Worm (Caenorhabditis elegans) whole organism, L4 larva: ENCODE results near the gene F59A7.5.

ENCODE experiments used
- D1046.2 ChIP-seq: fragments of 200-800 bp; sonication (Bioruptor generic); IDR thresholded peaks from 2 replicates; pipeline ENCODE4 v1.3.6; 2022; ENCODE audit warnings: missing genetic modification characterization, missing compliant biosample characterization
- F37D6.2 ChIP-seq: sonication (generic microtip); optimal IDR thresholded peaks from 2 replicates; lab custom pipeline; 2016; ENCODE audit warnings: mild to moderate bottlenecking, missing genetic modification characterization, missing compliant biosample characterization
- F44E2.7 ChIP-seq: fragments of 200-800 bp; sonication (Bioruptor generic); IDR thresholded peaks from 2 replicates; pipeline ENCODE4 v2.1.2; 2022; ENCODE audit warnings: missing genetic modification characterization, missing compliant biosample characterization
- Y105C5A.15 ChIP-seq: fragments of 200-800 bp; sonication (Bioruptor generic); IDR thresholded peaks from 2 replicates; pipeline ENCODE4 v1.3.6; 2022; ENCODE audit warnings: missing genetic modification characterization, missing compliant biosample characterization
- ZK337.2 ChIP-seq: fragments of 200-800 bp; sonication (Bioruptor generic); IDR thresholded peaks from 2 replicates; pipeline ENCODE4 v1.3.6; 2022; ENCODE audit warnings: missing genetic modification reagents, missing genetic modification characterization, missing compliant biosample characterization
- aha-1 ChIP-seq: fragments of 150-350 bp; peaks from one replicate; lab custom pipeline; 2014; ENCODE audit warnings: missing biosample characterization, missing genetic modification characterization
- arid-1 ChIP-seq: fragments of 200-800 bp; sonication (Bioruptor generic); conservative IDR thresholded peaks from 2 replicates; pipeline ENCODE4 v1.3.6; 2022; ENCODE audit warnings: missing genetic modification reagents, missing genetic modification characterization, missing compliant biosample characterization
- attf-4 ChIP-seq: sonication (generic microtip); optimal IDR thresholded peaks from 3 replicates; lab custom pipeline; 2017; ENCODE audit warnings: missing biosample characterization, missing genetic modification characterization
- ceh-82 ChIP-seq: sonication (generic microtip); optimal IDR thresholded peaks from 2 replicates; lab custom pipeline; 2017; ENCODE audit warnings: missing biosample characterization, missing genetic modification characterization
- ctbp-1 ChIP-seq: fragments of 200-800 bp; sonication (Bioruptor generic); IDR thresholded peaks from 2 replicates; pipeline ENCODE4 v1.3.6; 2022; ENCODE audit warnings: missing genetic modification reagents, missing genetic modification characterization, missing compliant biosample characterization
- daf-12 ChIP-seq: fragments of 150-350 bp; optimal IDR thresholded peaks from 2 replicates; lab custom pipeline; 2014; ENCODE audit warnings: missing biosample characterization, missing genetic modification reagents, missing genetic modification characterization
- daf-16 ChIP-seq, 3 experiments: sonication (generic microtip); optimal IDR thresholded peaks; 2 replicates each; lab custom pipeline; 2016 to 2017; ENCODE audit warnings: missing genetic modification characterization in 3 of 3, missing genetic modification reagents in 3 of 3, mild to moderate bottlenecking in 2 of 3, missing compliant biosample characterization in 2 of 3, missing biosample characterization in 1 of 3, moderate library complexity in 1 of 3
- daf-8 ChIP-seq: fragments of 200-800 bp; sonication (Bioruptor generic); IDR thresholded peaks from 2 replicates; pipeline ENCODE4 v1.3.6; 2022; ENCODE audit warnings: missing genetic modification characterization, missing compliant biosample characterization
- dmd-6 ChIP-seq: fragments of 200-800 bp; sonication (Bioruptor generic); IDR thresholded peaks from 2 replicates; pipeline ENCODE4 v1.3.6; 2022; ENCODE audit warnings: missing genetic modification reagents, missing genetic modification characterization, missing compliant biosample characterization
- dmd-8 ChIP-seq: fragments of 200-800 bp; sonication (Bioruptor generic); IDR thresholded peaks from 2 replicates; pipeline ENCODE4 v1.3.6; 2022; ENCODE audit warnings: missing genetic modification characterization, missing compliant biosample characterization
- dpl-1 ChIP-seq: fragments of 150-350 bp; optimal IDR thresholded peaks from 2 replicates; lab custom pipeline; 2014; ENCODE audit warnings: missing biosample characterization, missing genetic modification reagents, missing genetic modification characterization
- duxl-1 ChIP-seq: sonication (generic microtip); optimal IDR thresholded peaks from 2 replicates; lab custom pipeline; 2016; ENCODE audit warnings: mild to moderate bottlenecking, missing genetic modification characterization, moderate library complexity, missing compliant biosample characterization; ENCODE audit not compliant: poor library complexity
- dve-1 ChIP-seq: sonication (generic microtip); optimal IDR thresholded peaks from 2 replicates; lab custom pipeline; 2017; ENCODE audit warnings: antibody characterized with exemption, mild to moderate bottlenecking, missing genetic modification characterization, missing compliant biosample characterization; ENCODE audit not compliant: insufficient read depth
- egl-43 ChIP-seq: fragments of 200-800 bp; sonication (Bioruptor generic); IDR thresholded peaks from 2 replicates; pipeline ENCODE4 v1.3.6; 2022; ENCODE audit warnings: missing genetic modification reagents, missing genetic modification characterization, missing compliant biosample characterization
- hif-1 ChIP-seq, 2 experiments: sonication (generic microtip); optimal IDR thresholded peaks; 2 replicates each; lab custom pipeline; 2016 to 2017; ENCODE audit warnings: missing compliant biosample characterization in 2 of 2, missing genetic modification characterization in 2 of 2, missing genetic modification reagents in 2 of 2, missing genotype in 2 of 2, mild to moderate bottlenecking in 1 of 2
- hlh-11 ChIP-seq: fragments of 200-800 bp; sonication (Bioruptor generic); optimal IDR thresholded peaks from 2 replicates; lab custom pipeline; 2018; ENCODE audit warnings: mild to moderate bottlenecking, missing genetic modification characterization, missing compliant biosample characterization
- hlh-30 ChIP-seq: sonication (generic microtip); optimal IDR thresholded peaks from 2 replicates; lab custom pipeline; 2017; ENCODE audit warnings: antibody characterized with exemption, mild to moderate bottlenecking, missing genetic modification characterization, missing compliant biosample characterization; ENCODE audit not compliant: insufficient read depth
- hmg-1.1 ChIP-seq: fragments of 200-800 bp; sonication (Bioruptor generic); IDR thresholded peaks from 2 replicates; pipeline ENCODE4 v1.3.6; 2022; ENCODE audit warnings: missing genetic modification reagents, missing genetic modification characterization, missing compliant biosample characterization
- lim-7 ChIP-seq: fragments of 200-800 bp; sonication (Bioruptor generic); IDR thresholded peaks from 2 replicates; pipeline ENCODE4 v1.3.6; 2022; ENCODE audit warnings: missing genetic modification characterization, missing compliant biosample characterization
- lin-13 ChIP-seq: fragments of 150-350 bp; optimal IDR thresholded peaks from 2 replicates; lab custom pipeline; 2014; ENCODE audit warnings: missing biosample characterization, missing genetic modification reagents, missing genetic modification characterization
- lin-38 ChIP-seq: fragments of 200-800 bp; sonication (Bioruptor generic); IDR thresholded peaks from 2 replicates; pipeline ENCODE4 v1.3.6; 2022; ENCODE audit warnings: missing genetic modification reagents, missing genetic modification characterization, missing compliant biosample characterization
- lsy-2 ChIP-seq, 2 experiments: fragments of 150-350 bp in 1 of 2; sonication (generic microtip) in 1 of 2; optimal IDR thresholded peaks; 2 replicates each; lab custom pipeline; 2014 to 2017; ENCODE audit warnings: missing biosample characterization in 2 of 2, missing genetic modification characterization in 2 of 2
- mep-1 ChIP-seq: fragments of 150-350 bp; sonication (generic microtip); optimal IDR thresholded peaks from 3 replicates; lab custom pipeline; 2014; ENCODE audit warnings: missing biosample characterization, missing genetic modification characterization
- mes-2 ChIP-seq: sonication (generic microtip); optimal IDR thresholded peaks from 2 replicates; lab custom pipeline; 2016; ENCODE audit warnings: missing genotype, mild to moderate bottlenecking, missing genetic modification characterization, missing compliant biosample characterization; ENCODE audit not compliant: poor library complexity, severe bottlenecking
- mxl-3 ChIP-seq: fragments of 200-800 bp; sonication (Bioruptor generic); optimal IDR thresholded peaks from 2 replicates; lab custom pipeline; 2018; ENCODE audit warnings: mild to moderate bottlenecking, missing genetic modification characterization, missing compliant biosample characterization
- nhr-102 ChIP-seq: sonication (generic microtip); optimal IDR thresholded peaks from 2 replicates; lab custom pipeline; 2016; ENCODE audit warnings: mild to moderate bottlenecking, missing genetic modification characterization, moderate library complexity, missing compliant biosample characterization
- nhr-25 ChIP-seq: sonication (generic microtip); optimal IDR thresholded peaks from 2 replicates; lab custom pipeline; 2017; ENCODE audit warnings: missing genetic modification characterization, mild to moderate bottlenecking, missing compliant biosample characterization, antibody characterized with exemption, moderate library complexity, borderline replicate concordance; ENCODE audit not compliant: insufficient read depth
- nhr-28 ChIP-seq: fragments of 150-350 bp; optimal IDR thresholded peaks from 2 replicates; lab custom pipeline; 2014; ENCODE audit warnings: missing biosample characterization, missing genetic modification characterization
- php-3 ChIP-seq: fragments of 200-800 bp; sonication (Bioruptor generic); IDR thresholded peaks from 2 replicates; pipeline ENCODE4 v1.3.6; 2022; ENCODE audit warnings: missing genetic modification reagents, missing genetic modification characterization, missing compliant biosample characterization
- pqm-1 ChIP-seq: sonication (generic microtip); optimal IDR thresholded peaks from 2 replicates; lab custom pipeline; 2017; ENCODE audit warnings: missing biosample characterization, missing genetic modification characterization
- set-16 ChIP-seq: fragments of 200-800 bp; sonication (Bioruptor generic); IDR thresholded peaks from 2 replicates; pipeline ENCODE4 v1.3.6; 2022; ENCODE audit warnings: missing genetic modification reagents, missing genetic modification characterization, missing compliant biosample characterization
- snpc-4 ChIP-seq: fragments of 150-350 bp; optimal IDR thresholded peaks from 2 replicates; lab custom pipeline; 2014; ENCODE audit warnings: missing biosample characterization, missing genetic modification characterization
- unc-130 ChIP-seq: sonication (generic microtip); optimal IDR thresholded peaks from 2 replicates; lab custom pipeline; 2016; ENCODE audit warnings: missing genetic modification reagents, missing genetic modification characterization, missing compliant biosample characterization
- unc-62 ChIP-seq, 3 experiments: fragments of 150-350 bp in 1 of 3; sonication (generic microtip); optimal IDR thresholded peaks in 2 of 3; peaks in 1 of 3; 1 replicate in 1 of 3; 2 replicates in 2 of 3; lab custom pipeline; 2014 to 2017; ENCODE audit warnings: missing biosample characterization in 3 of 3, missing genetic modification characterization in 3 of 3, missing genetic modification reagents in 3 of 3, missing genotype in 1 of 3
- zfp-2 ChIP-seq: sonication (generic microtip); optimal IDR thresholded peaks from 2 replicates; lab custom pipeline; 2016; ENCODE audit warnings: mild to moderate bottlenecking, missing genetic modification characterization, missing compliant biosample characterization

F59A7.5 gene

DNA sequence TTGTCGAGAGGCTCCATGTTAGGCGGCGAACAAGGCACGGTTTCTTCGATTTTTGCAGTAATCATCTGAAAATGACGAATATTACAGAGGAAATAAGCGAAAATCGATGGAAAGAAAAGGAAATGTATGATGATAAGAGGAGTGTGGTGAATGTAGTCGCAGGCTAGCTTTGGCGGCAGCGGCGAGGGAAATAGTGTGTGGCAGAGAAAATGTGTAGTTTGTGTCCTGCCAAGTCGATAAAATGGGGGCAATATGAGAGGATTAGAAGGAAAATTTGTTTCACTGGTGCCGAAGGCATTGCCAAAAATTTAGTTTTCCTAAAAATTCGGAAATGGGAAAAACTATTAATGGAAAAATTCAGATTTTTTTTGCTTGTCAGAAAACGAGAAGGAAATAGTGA lies 44.3 kb downstream of the F59A7.5 start, which contains the start of gene nhr-86:
Gene nhr-86, minus strand, starts transcription at position 71 of the 400 bp plus-strand sequence.
- TF ChIP-seq daf-12 (tag; lab: Kevin White, UChicago) (no peak), pqm-1 (peak; percentile 19), dve-1 (tag; lab: Kevin White, UChicago) (peak; percentile 10), daf-8 (GFP tag; lab: Robert Waterston, UW) (no peak), hif-1 (tag; optimal IDR thresholded peaks at IDR 0.05; lab: Kevin White, UChicago) (peak in 1 of 2 experiments; percentile 12), zfp-2 (tag; lab: Kevin White, UChicago) (no peak), hmg-1.1 (0 out of 2 replicates have a peak, but pooled peaks have one; percentile 12), lin-13 (GFP tag; lab: Kevin White, UChicago) (no peak), dmd-6 (GFP tag; lab: Robert Waterston, UW) (peak; percentile 16; the same call in 1 of the 2 replicates), nhr-28 (tag; lab: Kevin White, UChicago) (peak; percentile 99), hlh-11 (tag; lab: Kevin White, UChicago) (peak; percentile 25), Y105C5A.15 (GFP tag; lab: Robert Waterston, UW) (no peak), daf-16 (GFP tag; optimal IDR thresholded peaks at IDR 0.05; lab: Kevin White, UChicago) (no peak), daf-16 (tag; optimal IDR thresholded peaks at IDR 0.05; lab: Kevin White, UChicago) (peak; percentile 7), hlh-30 (tag; lab: Kevin White, UChicago) (no peak), dpl-1 (GFP tag; lab: Kevin White, UChicago) (no peak), unc-62 (GFP tag; optimal IDR thresholded peaks at IDR 0.05 in 1 of 2; lab: Kevin White, UChicago) (peak in 1 of 2 experiments; percentile 33), unc-62 (tag; optimal IDR thresholded peaks at IDR 0.05; lab: Kevin White, UChicago) (no peak), attf-4 (tag; lab: Kevin White, UChicago) (no peak), F37D6.2 (tag; lab: Kevin White, UChicago) (no peak), mep-1 (tag; lab: Kevin White, UChicago) (peak; percentile 3), mes-2 (tag; lab: Kevin White, UChicago) (peak; percentile 13)

DNA sequence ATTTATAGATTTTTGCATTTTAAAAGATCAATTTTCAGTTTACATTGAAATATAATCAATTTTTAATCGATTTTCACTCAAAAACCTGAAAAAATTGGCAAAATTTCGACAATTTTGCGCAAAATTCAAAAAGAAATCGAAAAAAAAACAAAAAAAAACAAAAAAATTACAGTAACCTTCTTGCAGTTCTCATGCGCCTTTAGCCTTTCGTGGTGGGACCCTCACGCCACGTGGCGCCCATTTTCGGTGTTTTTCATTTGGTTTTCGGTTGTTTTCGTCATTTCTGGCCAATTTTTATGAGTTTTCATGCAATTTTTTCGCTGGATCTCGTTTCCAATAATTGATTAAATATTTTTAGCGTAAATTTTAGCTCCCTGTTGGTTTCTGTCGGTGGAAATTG lies 44.9 kb downstream of the F59A7.5 start:
- peak in 1 of 2 experiments; percentile 40 for TF ChIP-seq lsy-2 (tag; optimal IDR thresholded peaks at IDR 0.05; lab: Kevin White, UChicago)
- peak; percentile 31; the same call in 1 of the 2 replicates for TF ChIP-seq lin-38 (GFP tag; lab: Robert Waterston, UW)
- no peak for TF ChIP-seq F37D6.2 (tag; lab: Kevin White, UChicago)
- peak; percentile 58 for TF ChIP-seq unc-130 (GFP tag; lab: Kevin White, UChicago)

DNA sequence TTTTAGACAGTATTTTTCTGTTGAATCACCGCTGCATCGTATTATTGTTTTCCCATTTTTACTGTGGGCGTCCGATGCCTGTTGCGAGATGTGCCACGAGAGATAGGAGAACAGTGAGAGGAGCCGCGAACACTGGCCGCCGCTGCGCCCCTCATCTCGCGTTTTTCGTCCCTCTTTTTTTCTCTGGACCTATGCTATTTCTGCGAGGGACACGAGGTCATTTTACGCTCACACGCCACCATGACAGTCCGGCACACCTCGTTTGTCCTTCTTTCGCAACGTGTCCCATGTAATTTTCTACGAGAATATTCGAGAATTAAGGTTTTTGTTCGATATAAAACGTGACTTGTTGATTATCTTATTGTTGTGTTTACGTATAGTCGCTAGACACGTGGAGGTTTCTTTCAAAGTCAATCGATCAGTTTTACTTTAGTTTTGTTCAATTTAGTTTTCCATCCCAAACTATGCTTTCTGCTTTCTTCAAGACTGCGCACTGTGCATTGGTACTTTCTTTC lies 45.6 kb downstream of the F59A7.5 start, which contains the start of gene lbp-9:
Gene lbp-9, plus strand, starts transcription at position 465 of the 515 bp plus-strand sequence.
- TF ChIP-seq F44E2.7 (no peak), php-3 (GFP tag; lab: Robert Waterston, UW) (0 out of 2 replicates have a peak, but pooled peaks have one; percentile 30), nhr-102 (tag; lab: Kevin White, UChicago) (no peak), egl-43 (GFP tag; lab: Robert Waterston, UW) (peak; percentile 47; the same call in 1 of the 2 replicates), nhr-25 (tag; lab: Kevin White, UChicago) (peak; percentile 49), lim-7 (GFP tag; lab: Robert Waterston, UW) (peak; percentile 66; the same call in 1 of the 2 replicates), hif-1 (tag; optimal IDR thresholded peaks at IDR 0.05; lab: Kevin White, UChicago) (peak in 1 of 2 experiments; percentile 1), dmd-8 (0 out of 2 replicates have a peak, but pooled peaks have one; percentile 47), ceh-82 (tag; lab: Kevin White, UChicago) (no peak), dpl-1 (GFP tag; lab: Kevin White, UChicago) (peak; percentile 17), arid-1 (0 out of 2 replicates have a peak, but pooled peaks have one; percentile 9), ctbp-1 (GFP tag; lab: Robert Waterston, UW) (peak; percentile 46; the same call in 1 of the 2 replicates), dve-1 (tag; lab: Kevin White, UChicago) (peak; percentile 69), hmg-1.1 (peak; percentile 55; the same call in 1 of the 2 replicates), mep-1 (tag; lab: Kevin White, UChicago) (peak; percentile 67), D1046.2 (GFP tag; lab: Robert Waterston, UW) (0 out of 2 replicates have a peak, but pooled peaks have one; percentile 16), lin-38 (GFP tag; lab: Robert Waterston, UW) (peak; percentile 8; the same call in 1 of the 2 replicates), ZK337.2 (GFP tag; lab: Robert Waterston, UW) (no peak), unc-62 (GFP tag; optimal IDR thresholded peaks at IDR 0.05 in 1 of 2; lab: Kevin White, UChicago) (no peak), unc-62 (tag; optimal IDR thresholded peaks at IDR 0.05; lab: Kevin White, UChicago) (no peak), set-16 (GFP tag; lab: Robert Waterston, UW) (peak; percentile 58), duxl-1 (tag; lab: Kevin White, UChicago) (peak; percentile 6), lsy-2 (tag; optimal IDR thresholded peaks at IDR 0.05; lab: Kevin White, UChicago) (peak in 1 of 2 experiments; percentile 47), mes-2 (tag; lab: Kevin White, UChicago) (peak; percentile 46), daf-16 (GFP tag; optimal IDR thresholded peaks at IDR 0.05; lab: Kevin White, UChicago) (no peak), daf-16 (tag; optimal IDR thresholded peaks at IDR 0.05; lab: Kevin White, UChicago) (peak; percentile 16), aha-1 (peak; percentile 97), snpc-4 (tag; lab: Kevin White, UChicago) (no peak), hlh-30 (tag; lab: Kevin White, UChicago) (peak; percentile 96), hlh-11 (tag; lab: Kevin White, UChicago) (peak; percentile 73), mxl-3 (GFP tag; lab: Kevin White, UChicago) (peak; percentile 92)
